Fruit fly (Drosophila melanogaster): ENCODE data around the gene Ir7c.

Gene Ir7c

DNA sequence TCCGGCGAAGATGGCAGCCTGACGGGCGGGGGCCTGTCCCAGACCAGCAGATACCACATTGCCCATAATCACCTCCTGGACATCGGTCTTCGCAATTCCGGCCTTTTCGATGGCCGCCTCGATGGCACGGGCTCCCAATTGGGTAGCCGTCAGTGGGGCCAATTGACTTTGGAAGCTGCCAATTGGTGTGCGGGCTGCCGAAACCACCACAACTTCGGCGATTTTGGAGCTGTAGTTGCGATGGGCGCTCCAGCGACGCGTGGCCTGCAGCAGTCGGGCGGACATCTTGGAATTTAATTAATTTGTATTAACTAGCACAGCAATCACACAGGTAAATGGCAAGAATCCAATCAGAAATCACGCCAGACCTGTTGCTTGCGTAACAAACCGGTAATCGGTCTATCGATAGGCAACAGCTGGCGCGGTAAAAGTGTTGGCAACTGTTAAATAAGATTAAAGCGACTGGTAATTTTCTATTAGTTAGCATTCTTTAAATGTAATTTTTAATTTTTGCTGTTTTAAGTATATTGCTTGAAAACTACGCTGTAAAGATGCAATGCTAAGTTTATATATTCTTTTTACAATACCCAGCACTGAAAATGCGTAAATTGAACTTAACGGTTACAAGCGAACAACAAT, 14.3 kb downstream of the Ir7c start, which contains the start of gene Acat1:
Gene Acat1, minus strand, starts transcription at position 400 of the 639 bp plus-strand sequence.
- TF ChIP-seq CG8478 (optimal IDR thresholded peaks at IDR 0.05) (no peak), EcR (GFP tag; optimal IDR thresholded peaks at IDR 0.05) (no peak), psq (optimal IDR thresholded peaks at IDR 0.05) (no peak), Dll (optimal IDR thresholded peaks at IDR 0.05) (no peak), pan (optimal IDR thresholded peaks at IDR 0.05) (no peak), usp (GFP tag; optimal IDR thresholded peaks at IDR 0.05) (no peak)

dm6 chrX:7891596-7892538, 17.7 kb downstream of the Ir7c start, which contains the start of gene Nek2:
Nek2 (minus strand) TSS chrX:7891646.
- TF ChIP-seq EcR (GFP tag; optimal IDR thresholded peaks at IDR 0.05) (no peak), pan (optimal IDR thresholded peaks at IDR 0.05) (no peak), CG8478 (optimal IDR thresholded peaks at IDR 0.05) (no peak), psq (optimal IDR thresholded peaks at IDR 0.05) (no peak), usp (GFP tag; optimal IDR thresholded peaks at IDR 0.05) (no peak), Dll (optimal IDR thresholded peaks at IDR 0.05) (no peak)

dm6 chrX:7892539-7892899, 18.3 kb downstream of the Ir7c start:
- no peak for TF ChIP-seq Dll (optimal IDR thresholded peaks at IDR 0.05)
- no peak for TF ChIP-seq psq (optimal IDR thresholded peaks at IDR 0.05)
- no peak for TF ChIP-seq usp (GFP tag; optimal IDR thresholded peaks at IDR 0.05)
- TF ChIP-seq CG8478 (optimal IDR thresholded peaks at IDR 0.05) = no peak
- no peak for TF ChIP-seq EcR (GFP tag; optimal IDR thresholded peaks at IDR 0.05)
- TF ChIP-seq pan (optimal IDR thresholded peaks at IDR 0.05) = no peak

dm6 chrX:7893411-7894122, 19.4 kb downstream of the Ir7c start, which contains the start of the genes CG45089, ND-MNLL and p115:
CG45089 (minus strand) TSS chrX:7893798.
ND-MNLL (minus strand) TSS chrX:7893798.
p115 (plus strand) TSS chrX:7894031.
- no peak for TF ChIP-seq usp (GFP tag; optimal IDR thresholded peaks at IDR 0.05)
- TF ChIP-seq psq (optimal IDR thresholded peaks at IDR 0.05) = no peak
- TF ChIP-seq EcR (GFP tag; optimal IDR thresholded peaks at IDR 0.05) = no peak
- no peak for TF ChIP-seq pan (optimal IDR thresholded peaks at IDR 0.05)
- no peak for TF ChIP-seq Dll (optimal IDR thresholded peaks at IDR 0.05)
- TF ChIP-seq CG8478 (optimal IDR thresholded peaks at IDR 0.05) = no peak

dm6 chrX:7900659-7901058, 26.5 kb downstream of the Ir7c start:
- TF ChIP-seq psq (optimal IDR thresholded peaks at IDR 0.05) = no peak
- TF ChIP-seq Dll (optimal IDR thresholded peaks at IDR 0.05) = no peak
- no peak for TF ChIP-seq CG8478 (optimal IDR thresholded peaks at IDR 0.05)
- no peak for TF ChIP-seq pan (optimal IDR thresholded peaks at IDR 0.05)
- TF ChIP-seq usp (GFP tag; optimal IDR thresholded peaks at IDR 0.05) = no peak
- TF ChIP-seq EcR (GFP tag; optimal IDR thresholded peaks at IDR 0.05) = no peak

DNA sequence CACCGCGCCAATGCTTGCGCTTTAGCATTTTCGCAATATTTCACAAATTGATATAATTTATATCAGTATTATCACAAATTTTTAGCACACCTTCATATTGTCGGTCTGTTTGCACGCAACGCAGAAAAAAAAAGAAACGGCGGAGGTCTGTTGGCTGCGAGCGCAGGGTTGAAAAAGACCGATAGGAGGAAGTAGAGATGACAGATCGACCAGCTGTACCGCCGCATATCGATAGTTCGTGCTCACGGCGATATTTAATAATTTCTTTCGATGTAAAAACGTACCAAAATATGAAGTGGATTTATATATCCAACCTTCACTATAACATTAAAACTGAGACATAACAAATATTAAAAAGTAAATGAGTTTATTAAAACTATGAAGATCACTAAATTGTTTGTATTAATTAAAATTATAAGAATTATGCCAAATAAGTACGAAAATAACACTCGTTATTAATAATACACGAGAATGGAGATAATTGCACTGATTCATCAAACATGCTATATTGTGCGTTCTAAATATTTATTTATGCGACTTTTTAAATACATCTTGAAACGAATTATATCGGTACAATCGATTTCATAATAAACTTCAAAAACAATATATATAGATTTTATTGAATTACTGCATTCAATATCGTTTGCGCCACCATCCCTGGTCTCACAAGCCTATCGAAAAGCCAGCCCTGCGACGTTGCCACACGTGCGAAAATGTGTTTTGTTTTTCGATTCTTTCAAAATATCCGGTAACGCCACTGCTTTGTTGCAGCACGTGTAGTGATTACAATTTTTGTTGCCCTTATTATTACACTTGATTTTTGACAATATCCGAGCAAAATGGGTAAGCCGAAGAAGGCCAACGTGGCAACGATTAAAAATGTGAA, 27.2 kb downstream of the Ir7c start, which contains the start of the genes RpS6 and bys:
Gene RpS6, minus strand, starts transcription at position 179 of the 886 bp plus-strand sequence.
Gene bys, plus strand, starts transcription at position 728 of the 886 bp plus-strand sequence.
- TF ChIP-seq CG8478 (optimal IDR thresholded peaks at IDR 0.05) = no peak
- TF ChIP-seq psq (optimal IDR thresholded peaks at IDR 0.05) = no peak
- TF ChIP-seq EcR (GFP tag; optimal IDR thresholded peaks at IDR 0.05) = no peak
- no peak for TF ChIP-seq pan (optimal IDR thresholded peaks at IDR 0.05)

- no peak for TF ChIP-seq EcR (GFP tag; optimal IDR thresholded peaks at IDR 0.05)
- TF ChIP-seq pan (optimal IDR thresholded peaks at IDR 0.05) = no peak
- TF ChIP-seq psq (optimal IDR thresholded peaks at IDR 0.05) = no peak
- TF ChIP-seq usp (GFP tag; optimal IDR thresholded peaks at IDR 0.05) = no peak
- TF ChIP-seq CG8478 (optimal IDR thresholded peaks at IDR 0.05) = no peak
- TF ChIP-seq Dll (optimal IDR thresholded peaks at IDR 0.05) = no peak
Observed at dm6 chrX:7908239-7909068, 34.3 kb downstream of the Ir7c start, which contains the start of the genes dpr14 and spidey. dpr14 (minus strand) TSS chrX:7908286. spidey (plus strand) TSS chrX:7908931.

- TF ChIP-seq pan (optimal IDR thresholded peaks at IDR 0.05) (no peak), EcR (GFP tag; optimal IDR thresholded peaks at IDR 0.05) (no peak), usp (GFP tag; optimal IDR thresholded peaks at IDR 0.05) (no peak), psq (optimal IDR thresholded peaks at IDR 0.05) (no peak), CG8478 (optimal IDR thresholded peaks at IDR 0.05) (no peak)
Observed at dm6 chrX:7909069-7909389, 34.8 kb downstream of the Ir7c start.

DNA sequence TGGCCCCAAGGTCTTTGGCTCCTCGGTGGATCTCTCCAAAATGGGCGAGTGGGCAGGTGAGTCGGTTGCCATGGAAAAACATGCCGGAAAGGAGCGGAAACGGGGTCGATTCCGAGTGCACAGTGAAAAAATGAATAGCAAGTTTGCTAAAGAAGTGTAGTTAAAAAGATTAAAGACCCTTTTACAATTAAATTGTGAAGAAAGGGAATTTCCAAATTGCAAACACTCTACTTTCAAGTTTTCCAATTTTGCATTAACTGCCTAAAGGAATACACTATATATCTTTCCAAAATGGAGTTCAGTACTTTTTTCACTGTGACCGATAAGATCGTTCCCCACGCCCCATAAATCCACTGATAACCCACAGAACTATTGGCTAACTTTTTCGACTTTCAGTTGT, 35.3 kb downstream of the Ir7c start:
- TF ChIP-seq Dll (optimal IDR thresholded peaks at IDR 0.05) (no peak), psq (optimal IDR thresholded peaks at IDR 0.05) (no peak), usp (GFP tag; optimal IDR thresholded peaks at IDR 0.05) (no peak), EcR (GFP tag; optimal IDR thresholded peaks at IDR 0.05) (no peak), pan (optimal IDR thresholded peaks at IDR 0.05) (no peak), CG8478 (optimal IDR thresholded peaks at IDR 0.05) (no peak)

All from whole organism.